Worm (Caenorhabditis elegans) whole organism, midembryonic: ENCODE results near the gene srx-39.

Experiments used
- cog-1 ChIP-seq: sonication (generic microtip); optimal IDR thresholded peaks from 2 replicates; lab custom pipeline; 2016; ENCODE audit warnings: missing genetic modification characterization, missing compliant biosample characterization
- flt-1 ChIP-seq: fragments of 200-800 bp; sonication (Bioruptor generic); IDR thresholded peaks from 2 replicates; pipeline ENCODE4 v1.3.6; 2022; ENCODE audit warnings: missing genetic modification characterization, missing compliant biosample characterization
- med-1 ChIP-seq: sonication (generic microtip); optimal IDR thresholded peaks from 2 replicates; lab custom pipeline; 2017; ENCODE audit warnings: missing genetic modification characterization, mild to moderate bottlenecking, missing compliant biosample characterization, antibody characterized with exemption, missing genetic modification reagents; ENCODE audit not compliant: insufficient read depth
- tab-1 ChIP-seq: fragments of 200-800 bp; sonication (Bioruptor generic); IDR thresholded peaks from 2 replicates; pipeline ENCODE4 v1.3.6; 2022; ENCODE audit warnings: missing genetic modification characterization, missing compliant biosample characterization
- ztf-23 ChIP-seq: fragments of 200-800 bp; sonication (Bioruptor generic); IDR thresholded peaks from 2 replicates; pipeline ENCODE4 v1.3.6; 2022; ENCODE audit warnings: missing genetic modification reagents, missing genetic modification characterization, missing compliant biosample characterization

DNA sequence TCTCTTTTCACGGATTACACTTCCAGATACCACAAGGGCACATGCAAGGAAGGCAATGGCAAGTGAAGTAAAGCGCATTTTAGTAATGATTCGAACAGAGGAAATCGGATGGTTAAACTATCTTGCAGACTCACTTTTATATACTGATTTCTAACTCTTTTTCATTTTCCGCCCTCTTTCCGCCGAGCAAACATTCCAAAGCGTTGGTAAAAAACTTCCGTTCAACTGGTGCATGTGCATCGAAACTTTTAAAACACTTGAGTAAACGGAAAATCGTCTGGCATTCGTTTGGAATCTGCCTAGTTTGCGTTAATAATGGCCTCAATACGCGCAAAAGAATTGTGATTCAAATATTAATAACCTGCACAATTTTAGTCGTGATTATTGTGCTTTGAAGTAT lies 7.1 kb upstream of the srx-39 start, which contains the start of gene abu-7:
- TF ChIP-seq flt-1 (no peak), ztf-23 (GFP tag; lab: Robert Waterston, UW) (no peak), cog-1 (tag; lab: Kevin White, UChicago) (no peak), med-1 (GFP tag; lab: Kevin White, UChicago) (no peak), tab-1 (GFP tag; lab: Robert Waterston, UW) (no peak)
